Fruit fly (Drosophila melanogaster): Measurements from ENCODE around the gene CG31659.

CG31659 gene

dm6 chr2L:1361771-1362632, 2.4 kb upstream of the CG31659 start, which contains the start of gene NLaz (continued):
- TF ChIP-seq B-H2 (GFP tag; optimal IDR thresholded peaks at IDR 0.05), result peak; percentile 4
- peak; percentile 56; the same call in 2 of the 4 replicates for TF ChIP-seq Gug (GFP tag; IDR thresholded peaks at IDR 0.05)
- peak; percentile 34 for TF ChIP-seq CG30431 (GFP tag; optimal IDR thresholded peaks at IDR 0.05)
- no peak for TF ChIP-seq org-1 (GFP tag; optimal IDR thresholded peaks at IDR 0.05)
- TF ChIP-seq CG12155 (GFP tag; optimal IDR thresholded peaks at IDR 0.05), result peak; percentile 4
- no peak for TF ChIP-seq HLHmδ (GFP tag; optimal IDR thresholded peaks at IDR 0.05)
- no peak for TF ChIP-seq Nf-YB (GFP tag; optimal IDR thresholded peaks at IDR 0.05)
- peak; percentile 25 for TF ChIP-seq lilli (GFP tag; optimal IDR thresholded peaks at IDR 0.05)
- peak; percentile 29 for TF ChIP-seq caup (GFP tag; optimal IDR thresholded peaks at IDR 0.05; ENCODE audit: severe bottlenecking)
- no peak for TF ChIP-seq trh (GFP tag; optimal IDR thresholded peaks at IDR 0.05)
- TF ChIP-seq ttk (GFP tag; IDR thresholded peaks at IDR 0.05), result peak; percentile 69
- TF ChIP-seq CG10366 (GFP tag; IDR thresholded peaks at IDR 0.05), result peak; percentile 72
- no peak for TF ChIP-seq CG3995 (GFP tag; optimal IDR thresholded peaks at IDR 0.05)
- peak; percentile 25 for TF ChIP-seq Antp (GFP tag; optimal IDR thresholded peaks at IDR 0.05)

dm6 chr2L:1355824-1356223, 3.8 kb downstream of the CG31659 start, which contains the start of gene CG5565:
Gene CG5565, minus strand, starts transcription at chr2L:1355924.
- TF ChIP-seq CG4424 (GFP tag; optimal IDR thresholded peaks at IDR 0.05) (no peak), Ets65A (GFP tag) (peak; percentile 23)

- no peak for TF ChIP-seq CG16815 (GFP tag; optimal IDR thresholded peaks at IDR 0.05)
- no peak for TF ChIP-seq HLH54F (GFP tag; optimal IDR thresholded peaks at IDR 0.05)
- no peak for TF ChIP-seq wor (GFP tag; IDR thresholded peaks at IDR 0.05)
Measured at dm6 chr2L:1354819-1355218, 4.8 kb downstream of the CG31659 start, which contains the start of gene CG31924. Gene CG31924, minus strand, starts transcription at chr2L:1354919.

dm6 chr2L:1354009-1354408, 5.6 kb downstream of the CG31659 start, which contains the start of gene CG5561:
Gene CG5561, minus strand, starts transcription at chr2L:1354109.
- TF ChIP-seq CG1233 (GFP tag; optimal IDR thresholded peaks at IDR 0.05) (no peak), Neu2 (GFP tag; optimal IDR thresholded peaks at IDR 0.05; ENCODE audit: borderline replicate concordance) (no peak), inv (GFP tag; IDR thresholded peaks at IDR 0.05; ENCODE audit: partially characterized antibody) (no peak), CG4404 (GFP tag; IDR thresholded peaks at IDR 0.05) (no peak), Poxn (GFP tag; IDR thresholded peaks at IDR 0.05) (no peak), Drgx (GFP tag; IDR thresholded peaks at IDR 0.05) (no peak), Rfx (GFP tag; IDR thresholded peaks at IDR 0.05) (no peak), Bgb (GFP tag; IDR thresholded peaks at IDR 0.05; ENCODE audit: partially characterized antibody) (no peak), sima (GFP tag; optimal IDR thresholded peaks at IDR 0.05) (no peak), Mes4 (GFP tag; optimal IDR thresholded peaks at IDR 0.05) (no peak), Hand (GFP tag; optimal IDR thresholded peaks at IDR 0.05) (no peak), vnd (GFP tag; IDR thresholded peaks at IDR 0.05; ENCODE audit: partially characterized antibody) (no peak), CG18764 (GFP tag; optimal IDR thresholded peaks at IDR 0.05) (no peak), hth (optimal IDR thresholded peaks at IDR 0.05) (no peak), BEAF-32 (GFP tag; optimal IDR thresholded peaks at IDR 0.05) (no peak), kni (GFP tag; optimal IDR thresholded peaks at IDR 0.05) (no peak), Trl (optimal IDR thresholded peaks at IDR 0.05) (no peak), Trl (GFP tag; optimal IDR thresholded peaks at IDR 0.05) (no peak)

All from whole organism, embryonic.